Worm (Caenorhabditis elegans): ENCODE results near the gene D1005.6.

D1005.6 gene

DNA sequence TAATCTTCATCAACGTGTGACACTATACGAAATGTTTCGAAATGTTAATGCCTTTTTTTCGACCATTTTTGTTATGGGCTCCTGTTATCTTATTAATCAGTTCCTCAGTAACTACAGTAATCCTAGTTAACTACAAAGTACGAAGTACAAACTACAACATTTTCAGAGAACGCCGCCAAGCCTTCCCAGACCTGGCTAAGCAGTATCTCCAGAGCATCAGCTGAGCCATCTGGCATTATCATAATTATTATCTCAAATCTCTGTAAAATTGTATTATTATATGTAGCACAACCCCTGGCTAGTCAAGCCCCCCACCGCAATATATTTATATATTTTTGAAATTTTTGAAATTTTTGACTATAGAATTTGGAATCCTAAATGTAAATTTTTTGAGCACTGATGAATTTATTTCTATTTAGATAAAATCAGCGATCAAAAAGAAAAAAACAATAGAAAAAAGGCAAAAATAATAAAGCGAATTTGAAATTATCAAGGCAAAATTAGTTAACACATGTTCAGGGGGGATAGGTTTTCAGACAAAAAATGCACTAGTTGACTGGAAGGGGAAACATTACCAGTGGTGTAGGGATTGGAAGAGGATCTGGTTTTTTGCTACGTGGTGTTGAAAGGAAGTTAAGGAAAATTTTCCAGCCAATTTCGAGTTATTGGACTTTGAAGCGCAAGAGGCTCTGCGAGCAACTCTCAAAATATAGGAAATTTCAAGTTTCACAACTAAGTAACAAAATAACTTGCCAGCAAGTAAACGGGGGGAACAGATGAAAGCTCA lies 12.6 kb downstream of the D1005.6 start:
- TF ChIP-seq lin-39 (tag; optimal IDR thresholded peaks at IDR 0.05), result no peak
- no peak for TF ChIP-seq ceh-28 (tag; optimal IDR thresholded peaks at IDR 0.05)
- no peak for TF ChIP-seq lin-15B (tag; optimal IDR thresholded peaks at IDR 0.05)
- TF ChIP-seq ama-1 (optimal IDR thresholded peaks at IDR 0.05), result peak; percentile 79
- peak; percentile 1 for TF ChIP-seq nhr-23 (tag; optimal IDR thresholded peaks at IDR 0.05)
- TF ChIP-seq egl-27 (tag; optimal IDR thresholded peaks at IDR 0.05), result no peak
- TF ChIP-seq pha-4 (tag; optimal IDR thresholded peaks at IDR 0.05), result peak; percentile 22
- TF ChIP-seq zag-1 (tag; optimal IDR thresholded peaks at IDR 0.05), result no peak
- no peak for TF ChIP-seq elt-1 (tag; optimal IDR thresholded peaks at IDR 0.05)
- TF ChIP-seq daf-12 (tag; optimal IDR thresholded peaks at IDR 0.05), result no peak
- peak; percentile 6 for TF ChIP-seq nhr-25 (tag; optimal IDR thresholded peaks at IDR 0.05)
- TF ChIP-seq mdl-1 (tag; optimal IDR thresholded peaks at IDR 0.05), result no peak
- no peak for TF ChIP-seq hmg-11 (tag; optimal IDR thresholded peaks at IDR 0.05)
- TF ChIP-seq elt-3 (tag; optimal IDR thresholded peaks at IDR 0.05), result no peak
- TF ChIP-seq lsy-12 (tag; optimal IDR thresholded peaks at IDR 0.05), result peak; percentile 33

DNA sequence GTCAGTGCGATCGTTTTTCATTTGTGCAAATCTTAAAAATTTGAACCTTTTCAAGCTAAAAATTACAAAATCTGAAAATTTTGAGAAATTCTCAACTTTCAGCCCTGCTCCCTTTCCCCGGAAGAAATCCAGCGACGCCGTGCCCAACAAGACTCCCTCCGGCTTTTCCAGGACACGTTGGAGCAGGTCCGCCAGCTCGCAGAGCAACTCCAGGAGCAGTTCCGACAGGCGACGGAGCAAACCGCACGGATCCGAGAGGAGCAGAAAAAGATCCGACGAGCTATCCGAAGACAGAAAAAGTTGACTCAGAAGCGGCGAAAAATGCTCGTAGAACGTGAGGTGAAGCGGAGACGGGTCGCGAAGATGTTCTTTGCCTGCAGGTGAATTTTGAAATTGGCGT lies 13.4 kb downstream of the D1005.6 start:
- TF ChIP-seq skn-1 (tag; optimal IDR thresholded peaks at IDR 0.05) (no peak), nhr-28 (tag; optimal IDR thresholded peaks at IDR 0.05) (no peak), nhr-77 (tag; optimal IDR thresholded peaks at IDR 0.05) (no peak), eor-1 (tag; optimal IDR thresholded peaks at IDR 0.05) (no peak), nhr-23 (tag; optimal IDR thresholded peaks at IDR 0.05) (no peak), ceh-28 (tag; optimal IDR thresholded peaks at IDR 0.05) (no peak), nfya-1 (tag; optimal IDR thresholded peaks at IDR 0.05; ENCODE audit: insufficient read depth) (no peak), ceh-16 (tag; optimal IDR thresholded peaks at IDR 0.05) (no peak), ztf-4 (tag; optimal IDR thresholded peaks at IDR 0.05) (no peak), sea-2 (GFP tag; optimal IDR thresholded peaks at IDR 0.05) (no peak), elt-3 (tag; optimal IDR thresholded peaks at IDR 0.05) (no peak), lin-39 (tag; optimal IDR thresholded peaks at IDR 0.05) (no peak), nhr-67 (tag; optimal IDR thresholded peaks at IDR 0.05) (no peak), unc-62 (GFP tag; optimal IDR thresholded peaks at IDR 0.05) (no peak), nhr-12 (tag; optimal IDR thresholded peaks at IDR 0.05) (no peak), egl-5 (tag; optimal IDR thresholded peaks at IDR 0.05) (no peak), daf-12 (tag; optimal IDR thresholded peaks at IDR 0.05) (no peak), zag-1 (tag; optimal IDR thresholded peaks at IDR 0.05) (no peak)

DNA sequence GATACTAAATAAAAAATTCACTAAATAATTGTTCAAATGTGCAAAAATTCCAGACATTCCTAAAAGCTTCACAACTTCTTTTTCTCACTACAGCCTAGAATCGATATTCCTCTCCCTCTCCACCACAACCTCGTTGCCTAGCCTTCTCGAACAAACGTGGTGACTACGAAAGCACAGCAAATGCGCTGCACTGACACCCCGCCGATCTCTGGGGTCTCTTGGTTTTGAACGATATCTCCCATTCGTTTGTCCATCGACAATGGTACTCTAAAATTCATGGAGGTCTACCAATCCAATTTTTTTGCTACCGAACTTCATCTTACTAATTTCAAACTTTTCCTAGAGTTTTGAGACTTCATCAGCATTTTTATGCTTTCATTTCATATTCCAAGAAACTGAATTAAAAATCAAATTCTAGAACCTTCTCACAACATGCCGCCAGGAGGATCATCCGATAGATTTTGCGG lies 14.2 kb downstream of the D1005.6 start, which contains the start of gene W05H7.1:
Gene W05H7.1, plus strand, starts transcription at position 417 of the 467 bp plus-strand sequence.
- TF ChIP-seq snpc-4 (tag; optimal IDR thresholded peaks at IDR 0.05), result peak; percentile 32
- peak; percentile 56 for TF ChIP-seq hmg-11 (tag; optimal IDR thresholded peaks at IDR 0.05)
- peak; percentile 73 for TF ChIP-seq nfya-1 (tag; optimal IDR thresholded peaks at IDR 0.05; ENCODE audit: insufficient read depth)
- peak; percentile 48 for TF ChIP-seq nhr-23 (tag; optimal IDR thresholded peaks at IDR 0.05)
- peak; percentile 63 for TF ChIP-seq nhr-25 (tag; optimal IDR thresholded peaks at IDR 0.05)
- peak; percentile 58 for TF ChIP-seq lin-39 (tag; optimal IDR thresholded peaks at IDR 0.05)
- TF ChIP-seq ceh-82 (tag; optimal IDR thresholded peaks at IDR 0.05), result no peak
- TF ChIP-seq lin-15B (tag; optimal IDR thresholded peaks at IDR 0.05), result peak; percentile 30
- TF ChIP-seq fos-1 (tag; optimal IDR thresholded peaks at IDR 0.05), result no peak
- peak; percentile 42 for TF ChIP-seq egl-5 (tag; optimal IDR thresholded peaks at IDR 0.05)
- no peak for TF ChIP-seq nhr-76 (tag; optimal IDR thresholded peaks at IDR 0.05)
- TF ChIP-seq elt-2 (tag; optimal IDR thresholded peaks at IDR 0.05), result peak; percentile 15
- TF ChIP-seq pha-4 (tag; optimal IDR thresholded peaks at IDR 0.05), result peak; percentile 62

DNA sequence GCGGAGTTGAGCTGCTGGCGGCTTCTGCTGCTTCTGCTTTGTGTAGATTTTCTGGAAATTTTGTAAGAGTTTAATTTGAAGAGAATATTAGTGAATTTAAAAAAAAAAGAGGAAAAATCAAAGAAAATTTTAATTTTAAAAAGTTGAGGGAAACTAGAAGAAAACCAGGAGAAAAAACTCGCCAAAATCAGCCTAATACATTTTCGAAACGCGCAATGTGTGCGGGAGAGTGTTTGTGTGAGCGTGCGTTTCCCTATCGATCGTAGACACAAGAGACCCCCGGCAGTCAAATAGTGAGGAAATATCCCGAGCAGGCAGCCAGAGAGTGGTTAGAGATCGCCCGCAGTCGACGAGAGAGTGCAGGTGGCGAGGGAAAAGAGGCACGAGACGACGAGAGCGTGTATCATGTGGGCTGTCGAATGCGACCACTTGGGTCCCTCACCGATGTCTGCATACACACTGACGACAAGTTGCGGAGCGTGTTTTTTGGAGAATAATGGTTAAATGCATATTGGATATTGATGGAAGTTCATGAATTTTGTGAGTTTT lies 17.9 kb downstream of the D1005.6 start, which contains the start of gene zfp-3:
Gene zfp-3, minus strand, starts transcription at position 51 of the 549 bp plus-strand sequence.
- TF ChIP-seq ceh-9 (tag; optimal IDR thresholded peaks at IDR 0.05), result no peak
- TF ChIP-seq fkh-2 (tag; optimal IDR thresholded peaks at IDR 0.05), result no peak
- TF ChIP-seq nhr-237 (tag; optimal IDR thresholded peaks at IDR 0.05), result no peak
- peak; percentile 87 for TF ChIP-seq lin-15B (tag; optimal IDR thresholded peaks at IDR 0.05)
- TF ChIP-seq fkh-10 (GFP tag; optimal IDR thresholded peaks at IDR 0.05), result peak; percentile 88
- peak; percentile 77 for TF ChIP-seq nhr-77 (tag; optimal IDR thresholded peaks at IDR 0.05)
- TF ChIP-seq ceh-28 (tag; optimal IDR thresholded peaks at IDR 0.05), result peak; percentile 95
- peak; percentile 73 for TF ChIP-seq fos-1 (tag; optimal IDR thresholded peaks at IDR 0.05)
- no peak for TF ChIP-seq ztf-11 (tag; optimal IDR thresholded peaks at IDR 0.05)
- TF ChIP-seq nhr-43 (tag; optimal IDR thresholded peaks at IDR 0.05; ENCODE audit: poor library complexity, severe bottlenecking), result peak; percentile 86
- peak; percentile 78 for TF ChIP-seq sea-2 (GFP tag; optimal IDR thresholded peaks at IDR 0.05)
- peak; percentile 83 for TF ChIP-seq lsy-12 (tag; optimal IDR thresholded peaks at IDR 0.05)
- TF ChIP-seq ama-1 (optimal IDR thresholded peaks at IDR 0.05), result peak; percentile 62
- TF ChIP-seq ZK546.5 (tag; optimal IDR thresholded peaks at IDR 0.05), result peak; percentile 14
- peak; percentile 93 for TF ChIP-seq nhr-23 (tag; optimal IDR thresholded peaks at IDR 0.05)
- TF ChIP-seq snpc-4 (tag; optimal IDR thresholded peaks at IDR 0.05), result peak; percentile 82
- no peak for TF ChIP-seq ztf-4 (tag; optimal IDR thresholded peaks at IDR 0.05)
- TF ChIP-seq nhr-12 (tag; optimal IDR thresholded peaks at IDR 0.05), result no peak
- no peak for TF ChIP-seq nhr-76 (tag; optimal IDR thresholded peaks at IDR 0.05)
- TF ChIP-seq egl-5 (tag; optimal IDR thresholded peaks at IDR 0.05), result peak; percentile 79
- TF ChIP-seq daf-12 (tag; optimal IDR thresholded peaks at IDR 0.05), result no peak
- no peak for TF ChIP-seq zag-1 (tag; optimal IDR thresholded peaks at IDR 0.05)
- TF ChIP-seq skn-1 (tag; optimal IDR thresholded peaks at IDR 0.05), result peak; percentile 91
- peak; percentile 76 for TF ChIP-seq ceh-82 (tag; optimal IDR thresholded peaks at IDR 0.05)
- TF ChIP-seq aly-2 (tag; optimal IDR thresholded peaks at IDR 0.05), result no peak
- peak; percentile 97 for TF ChIP-seq nfya-1 (tag; optimal IDR thresholded peaks at IDR 0.05; ENCODE audit: insufficient read depth)
- peak; percentile 89 for TF ChIP-seq egl-27 (tag; optimal IDR thresholded peaks at IDR 0.05)
- peak; percentile 61 for TF ChIP-seq elt-1 (tag; optimal IDR thresholded peaks at IDR 0.05)
- peak; percentile 78 for TF ChIP-seq R02D3.7 (tag; optimal IDR thresholded peaks at IDR 0.05)
